Worm (Caenorhabditis elegans) whole organism, midembryonic: Measurements from ENCODE around the gene F07E5.7.
"Not testable (repeated sequence)": the region's sequence is repeated elsewhere in the genome, so short reads cannot be mapped to it uniquely, and the experiment has no call there.

Source experiments
- T22C8.4 ChIP-seq: fragments of 200-800 bp; sonication (Bioruptor generic); IDR thresholded peaks from 2 replicates; pipeline ENCODE4 v1.3.6; 2022; ENCODE audit warnings: missing genetic modification characterization, missing compliant biosample characterization
- cog-1 ChIP-seq: sonication (generic microtip); optimal IDR thresholded peaks from 2 replicates; lab custom pipeline; 2016; ENCODE audit warnings: missing genetic modification characterization, missing compliant biosample characterization
- flt-1 ChIP-seq: fragments of 200-800 bp; sonication (Bioruptor generic); IDR thresholded peaks from 2 replicates; pipeline ENCODE4 v1.3.6; 2022; ENCODE audit warnings: missing genetic modification characterization, missing compliant biosample characterization
- klf-2 ChIP-seq: fragments of 200-800 bp; sonication (Bioruptor generic); conservative IDR thresholded peaks from 2 replicates; pipeline ENCODE4 v1.3.6; 2022; ENCODE audit warnings: missing genetic modification reagents, missing genetic modification characterization, missing compliant biosample characterization
- med-1 ChIP-seq: sonication (generic microtip); optimal IDR thresholded peaks from 2 replicates; lab custom pipeline; 2017; ENCODE audit warnings: missing genetic modification characterization, mild to moderate bottlenecking, missing compliant biosample characterization, antibody characterized with exemption, missing genetic modification reagents; ENCODE audit not compliant: insufficient read depth
- ref-1 ChIP-seq: fragments of 200-800 bp; sonication (Bioruptor generic); conservative IDR thresholded peaks from 2 replicates; pipeline ENCODE4 v1.3.6; 2022; ENCODE audit warnings: missing genetic modification reagents, missing genetic modification characterization, missing compliant biosample characterization
- tab-1 ChIP-seq: fragments of 200-800 bp; sonication (Bioruptor generic); IDR thresholded peaks from 2 replicates; pipeline ENCODE4 v1.3.6; 2022; ENCODE audit warnings: missing genetic modification characterization, missing compliant biosample characterization
- ztf-23 ChIP-seq: fragments of 200-800 bp; sonication (Bioruptor generic); IDR thresholded peaks from 2 replicates; pipeline ENCODE4 v1.3.6; 2022; ENCODE audit warnings: missing genetic modification reagents, missing genetic modification characterization, missing compliant biosample characterization
- ztf-29 ChIP-seq: fragments of 200-800 bp; sonication (Bioruptor generic); IDR thresholded peaks from 2 replicates; pipeline ENCODE4 v1.3.6; 2022; ENCODE audit warnings: missing genetic modification reagents, missing genetic modification characterization, missing compliant biosample characterization

F07E5.7 gene

ce11 chrII:2093456-2093926 is 22.2 kb upstream of the F07E5.7 start, which contains the start of gene fbxb-37:
TSS of gene fbxb-37 (minus strand) at chrII:2093876.
- TF ChIP-seq ztf-23, result no peak
- no peak for TF ChIP-seq cog-1 (tag; lab: Kevin White, UChicago)
- no peak for TF ChIP-seq klf-2 (GFP tag; lab: Robert Waterston, UW)
- TF ChIP-seq T22C8.4 (GFP tag; lab: Robert Waterston, UW), result no peak
- no peak for TF ChIP-seq ztf-29 (GFP tag; lab: Robert Waterston, UW)
- no peak for TF ChIP-seq med-1
- no peak for TF ChIP-seq ref-1 (GFP tag; lab: Robert Waterston, UW)

ce11 chrII:2091972-2092371 is 20.6 kb upstream of the F07E5.7 start, which contains the start of gene T16A1.10:
TSS of gene T16A1.10 (minus strand) at chrII:2092094.
- no peak for TF ChIP-seq cog-1 (tag; lab: Kevin White, UChicago)
- peak; percentile 50; the same call in 1 of the 2 replicates for TF ChIP-seq flt-1 (GFP tag; lab: Robert Waterston, UW)
- TF ChIP-seq ztf-23, result no peak

ce11 chrII:2090605-2091004 is 19.3 kb upstream of the F07E5.7 start, which contains the start of gene trpl-5:
TSS of gene trpl-5 (minus strand) at chrII:2090636.
- TF ChIP-seq med-1, result no peak
- TF ChIP-seq cog-1 (tag; lab: Kevin White, UChicago), result no peak
- TF ChIP-seq flt-1 (GFP tag; lab: Robert Waterston, UW), result no peak

ce11 chrII:2087206-2087605 is 15.9 kb upstream of the F07E5.7 start:
- TF ChIP-seq klf-2 (GFP tag; lab: Robert Waterston, UW) (no peak), tab-1 (no peak), flt-1 (GFP tag; lab: Robert Waterston, UW) (no peak), T22C8.4 (GFP tag; lab: Robert Waterston, UW) (no peak), med-1 (no peak), cog-1 (tag; lab: Kevin White, UChicago) (no peak)

ce11 chrII:2083726-2084179 is 12.4 kb upstream of the F07E5.7 start, which contains the start of the genes T16A1.5 and fbxc-49:
TSS of gene T16A1.5 (minus strand) at chrII:2083826.
TSS of gene fbxc-49 (plus strand) at chrII:2084129.
- TF ChIP-seq ztf-23 (no peak), T22C8.4 (GFP tag; lab: Robert Waterston, UW) (no peak), med-1 (no peak), tab-1 (no peak), flt-1 (GFP tag; lab: Robert Waterston, UW) (no peak), ztf-29 (GFP tag; lab: Robert Waterston, UW) (no peak), cog-1 (tag; lab: Kevin White, UChicago) (no peak), klf-2 (GFP tag; lab: Robert Waterston, UW) (no peak), ref-1 (GFP tag; lab: Robert Waterston, UW) (no peak)

ce11 chrII:2081257-2081656 is 9.9 kb upstream of the F07E5.7 start, which contains the start of gene T16A1.4:
TSS of gene T16A1.4 (plus strand) at chrII:2081557.
- no peak for TF ChIP-seq ztf-23
- TF ChIP-seq med-1, result no peak
- no peak for TF ChIP-seq ref-1 (GFP tag; lab: Robert Waterston, UW)
- no peak for TF ChIP-seq klf-2 (GFP tag; lab: Robert Waterston, UW)
- no peak for TF ChIP-seq tab-1
- TF ChIP-seq cog-1 (tag; lab: Kevin White, UChicago), result no peak
- no peak for TF ChIP-seq T22C8.4 (GFP tag; lab: Robert Waterston, UW)
- no peak for TF ChIP-seq flt-1 (GFP tag; lab: Robert Waterston, UW)
- no peak for TF ChIP-seq ztf-29 (GFP tag; lab: Robert Waterston, UW)

- no peak for TF ChIP-seq med-1
- no peak for TF ChIP-seq klf-2 (GFP tag; lab: Robert Waterston, UW)
- no peak for TF ChIP-seq ztf-23
- TF ChIP-seq flt-1 (GFP tag; lab: Robert Waterston, UW), result no peak
- TF ChIP-seq ztf-29 (GFP tag; lab: Robert Waterston, UW), result no peak
- TF ChIP-seq ref-1 (GFP tag; lab: Robert Waterston, UW), result no peak
- TF ChIP-seq cog-1 (tag; lab: Kevin White, UChicago), result no peak
- no peak for TF ChIP-seq T22C8.4 (GFP tag; lab: Robert Waterston, UW)
- no peak for TF ChIP-seq tab-1
These were observed 9.1 kb upstream of the F07E5.7 start, which contains the start of gene F07E5.9 for ce11 chrII:2080425-2080824. TSS of gene F07E5.9 (minus strand) at chrII:2080525.

ce11 chrII:2076467-2076866 is 5.1 kb upstream of the F07E5.7 start:
- TF ChIP-seq ref-1 (GFP tag; lab: Robert Waterston, UW) (no peak), klf-2 (GFP tag; lab: Robert Waterston, UW) (no peak), flt-1 (GFP tag; lab: Robert Waterston, UW) (no peak), tab-1 (no peak), cog-1 (tag; lab: Kevin White, UChicago) (no peak), ztf-23 (no peak), T22C8.4 (GFP tag; lab: Robert Waterston, UW) (no peak), med-1 (no peak), ztf-29 (GFP tag; lab: Robert Waterston, UW) (no peak)

ce11 chrII:2075513-2075912 is 4.2 kb upstream of the F07E5.7 start, which contains the start of gene F07E5.8:
TSS of gene F07E5.8 (minus strand) at chrII:2075613.
- TF ChIP-seq med-1 (no peak), ztf-29 (GFP tag; lab: Robert Waterston, UW) (no peak), ref-1 (GFP tag; lab: Robert Waterston, UW) (no peak), tab-1 (no peak), T22C8.4 (GFP tag; lab: Robert Waterston, UW) (no peak), ztf-23 (no peak), cog-1 (tag; lab: Kevin White, UChicago) (no peak), klf-2 (GFP tag; lab: Robert Waterston, UW) (no peak), flt-1 (GFP tag; lab: Robert Waterston, UW) (no peak)

- TF ChIP-seq klf-2 (GFP tag; lab: Robert Waterston, UW); tab-1; cog-1 (tag; lab: Kevin White, UChicago): not testable (repeated sequence)
These were observed 3.8 kb downstream of the F07E5.7 start, which contains the start of gene F07E5.12 for ce11 chrII:2067451-2068021. TSS of gene F07E5.12 (plus strand) at chrII:2067971.
